Fruit fly (Drosophila melanogaster): ENCODE results near the gene P5CDh1.

P5CDh1 gene

DNA sequence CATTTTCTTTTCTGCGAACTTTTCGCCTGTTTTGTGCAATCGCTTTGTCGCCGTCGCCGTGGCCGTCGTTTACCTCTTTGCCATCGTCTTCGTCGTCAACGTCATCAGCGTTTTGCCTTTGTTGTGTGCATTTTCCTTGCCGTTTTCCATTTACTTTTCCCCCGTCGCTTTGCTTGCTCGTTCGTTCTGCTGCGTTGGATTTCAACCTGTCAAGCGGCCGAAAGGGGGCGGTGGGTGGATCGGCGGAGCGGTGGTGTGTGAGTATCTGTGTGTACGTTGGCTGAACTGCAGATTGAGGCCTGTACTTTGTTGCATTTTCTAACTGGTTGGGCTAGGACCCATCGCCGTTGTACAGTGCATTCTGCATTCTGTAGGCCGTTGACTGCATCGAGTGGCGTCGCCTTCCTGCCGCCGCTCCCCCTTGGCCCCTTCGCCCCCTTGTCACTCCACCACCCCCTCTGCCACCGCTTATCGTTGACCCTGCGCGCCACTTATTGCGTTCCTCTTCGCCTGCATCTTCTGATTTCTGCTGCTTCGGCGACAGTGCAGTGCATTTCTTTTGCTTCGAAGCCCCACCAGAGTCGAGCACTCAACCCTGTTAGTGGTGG is 42.0 kb upstream of the P5CDh1 start:
- no peak for TF ChIP-seq CG15710 (tag; optimal IDR thresholded peaks at IDR 0.05)
- peak; percentile 97 for TF ChIP-seq EcR (GFP tag; optimal IDR thresholded peaks at IDR 0.05)
- TF ChIP-seq CG13204 (GFP tag; optimal IDR thresholded peaks at IDR 0.05) = peak; percentile 95
- TF ChIP-seq gl (tag; optimal IDR thresholded peaks at IDR 0.05) = peak; percentile 28

DNA sequence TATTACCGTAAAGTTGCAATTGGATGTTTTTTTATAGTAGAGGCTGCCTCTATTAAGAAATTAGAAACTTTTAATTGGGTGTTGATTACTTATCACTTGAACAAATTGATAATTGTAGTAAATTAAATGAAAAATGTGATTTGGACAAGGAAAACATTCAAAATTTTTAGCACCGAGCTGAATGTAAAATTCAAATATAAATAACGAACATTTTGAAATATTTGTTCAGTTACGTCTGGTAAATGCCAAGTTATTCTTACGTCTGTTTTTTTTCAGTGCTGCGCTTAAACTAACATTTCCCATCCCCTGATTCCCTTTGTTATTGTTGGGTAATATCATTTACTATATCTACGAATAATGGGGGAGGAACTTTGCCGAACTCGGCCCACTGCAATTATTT is 40.9 kb upstream of the P5CDh1 start:
- TF ChIP-seq CG12605 (GFP tag; IDR thresholded peaks at IDR 0.05) = no peak
- no peak for TF ChIP-seq Pif1B (GFP tag; optimal IDR thresholded peaks at IDR 0.05)

DNA sequence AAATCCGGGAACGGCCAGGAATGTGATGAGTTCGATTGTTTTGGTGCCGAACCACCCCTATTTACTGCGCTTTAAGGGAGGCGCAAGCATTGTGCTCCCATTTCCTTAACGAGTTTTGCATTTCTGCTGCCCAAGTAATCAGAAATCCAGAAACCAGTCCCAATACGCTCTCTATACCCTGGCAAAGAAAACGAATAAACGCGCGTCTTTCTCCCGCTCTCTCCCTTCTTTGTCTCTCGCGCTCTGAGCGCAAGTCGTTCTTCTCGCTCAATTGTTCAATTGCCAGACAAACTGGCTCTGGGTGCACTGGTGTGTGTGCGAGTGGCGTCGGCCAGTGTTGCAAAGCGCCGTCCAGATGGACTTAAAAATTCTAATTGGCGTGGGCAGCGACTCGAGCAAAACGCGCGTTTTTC is 39.2 kb upstream of the P5CDh1 start:
- TF ChIP-seq Ets98B (GFP tag; IDR thresholded peaks at IDR 0.05) (peak; percentile 98), gl (tag; optimal IDR thresholded peaks at IDR 0.05) (peak; percentile 91), CG15710 (tag; optimal IDR thresholded peaks at IDR 0.05) (peak; percentile 96), CG34367 (tag; optimal IDR thresholded peaks at IDR 0.05) (peak; percentile 89), D1 (tag; optimal IDR thresholded peaks at IDR 0.05) (no peak), Snoo (tag; optimal IDR thresholded peaks at IDR 0.05) (peak; percentile 97), CG8159 (tag; optimal IDR thresholded peaks at IDR 0.05) (peak; percentile 92), CG17806 (tag; optimal IDR thresholded peaks at IDR 0.05) (peak; percentile 90), Pif1B (GFP tag; optimal IDR thresholded peaks at IDR 0.05) (peak; percentile 97), Pif1A (GFP tag; optimal IDR thresholded peaks at IDR 0.05) (peak; percentile 98), rn (GFP tag; IDR thresholded peaks at IDR 0.05) (peak; percentile 97), CG32121 (GFP tag; IDR thresholded peaks at IDR 0.05) (peak; percentile 99), CG8301 (tag; optimal IDR thresholded peaks at IDR 0.05) (peak; percentile 85), CG12605 (GFP tag; IDR thresholded peaks at IDR 0.05) (peak; percentile 93), EcR (GFP tag; optimal IDR thresholded peaks at IDR 0.05) (peak; percentile 68), fd96Ca (GFP tag; IDR thresholded peaks at IDR 0.05) (peak; percentile 99), CG10348 (GFP tag; IDR thresholded peaks at IDR 0.05) (peak; percentile 97), CG14655 (GFP tag; optimal IDR thresholded peaks at IDR 0.05) (peak; percentile 87), CG13204 (GFP tag; optimal IDR thresholded peaks at IDR 0.05) (peak; percentile 85), CG4496 (GFP tag; IDR thresholded peaks at IDR 0.05) (peak; percentile 99), CG9948 (tag; optimal IDR thresholded peaks at IDR 0.05) (peak; percentile 89)

DNA sequence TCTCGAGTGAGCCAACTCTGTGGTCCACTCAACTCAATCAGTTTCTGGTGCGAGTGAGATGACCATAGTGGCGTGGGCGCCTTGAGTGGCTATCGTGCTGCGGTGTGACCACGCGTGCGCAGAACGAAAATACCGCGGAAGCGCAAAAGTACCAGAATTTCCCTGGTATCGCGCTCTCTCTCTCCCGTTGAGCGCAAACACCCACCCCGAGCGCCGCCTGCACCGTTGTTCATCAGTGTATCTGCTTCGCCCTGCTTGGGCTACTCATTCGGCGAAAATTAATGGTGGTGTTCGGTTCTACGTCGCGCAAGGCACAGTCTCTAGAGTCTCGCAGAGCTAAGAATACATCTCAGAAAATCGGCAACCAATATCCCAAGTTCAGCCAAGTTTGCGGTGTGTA is 38.2 kb upstream of the P5CDh1 start:
- TF ChIP-seq CG9948 (tag; optimal IDR thresholded peaks at IDR 0.05) (no peak), CG12605 (GFP tag; IDR thresholded peaks at IDR 0.05) (peak; percentile 79), EcR (GFP tag; optimal IDR thresholded peaks at IDR 0.05) (peak; percentile 69), CG8159 (tag; optimal IDR thresholded peaks at IDR 0.05) (peak; percentile 39), fd96Ca (GFP tag; IDR thresholded peaks at IDR 0.05) (no peak; the same call in 2 of the 3 replicates), CG34367 (tag; optimal IDR thresholded peaks at IDR 0.05) (peak; percentile 38), CG17806 (tag; optimal IDR thresholded peaks at IDR 0.05) (peak; percentile 9), gl (tag; optimal IDR thresholded peaks at IDR 0.05) (no peak), rn (GFP tag; IDR thresholded peaks at IDR 0.05) (0 out of 2 replicates have a peak, but pooled peaks have one; percentile 21), Ets98B (GFP tag; IDR thresholded peaks at IDR 0.05) (peak; percentile 81), CG8301 (tag; optimal IDR thresholded peaks at IDR 0.05) (peak; percentile 7), CG32121 (GFP tag; IDR thresholded peaks at IDR 0.05) (peak; percentile 45), CG13204 (GFP tag; optimal IDR thresholded peaks at IDR 0.05) (peak; percentile 77), CG15710 (tag; optimal IDR thresholded peaks at IDR 0.05) (peak; percentile 19), Pif1A (GFP tag; optimal IDR thresholded peaks at IDR 0.05) (no peak), CG14655 (GFP tag; optimal IDR thresholded peaks at IDR 0.05) (peak; percentile 27), CG10348 (GFP tag; IDR thresholded peaks at IDR 0.05) (no peak), CG4496 (GFP tag; IDR thresholded peaks at IDR 0.05) (peak; percentile 79; the same call in 2 of the 3 replicates), Pif1B (GFP tag; optimal IDR thresholded peaks at IDR 0.05) (peak; percentile 23), D1 (tag; optimal IDR thresholded peaks at IDR 0.05) (no peak), Snoo (tag; optimal IDR thresholded peaks at IDR 0.05) (peak; percentile 52)

DNA sequence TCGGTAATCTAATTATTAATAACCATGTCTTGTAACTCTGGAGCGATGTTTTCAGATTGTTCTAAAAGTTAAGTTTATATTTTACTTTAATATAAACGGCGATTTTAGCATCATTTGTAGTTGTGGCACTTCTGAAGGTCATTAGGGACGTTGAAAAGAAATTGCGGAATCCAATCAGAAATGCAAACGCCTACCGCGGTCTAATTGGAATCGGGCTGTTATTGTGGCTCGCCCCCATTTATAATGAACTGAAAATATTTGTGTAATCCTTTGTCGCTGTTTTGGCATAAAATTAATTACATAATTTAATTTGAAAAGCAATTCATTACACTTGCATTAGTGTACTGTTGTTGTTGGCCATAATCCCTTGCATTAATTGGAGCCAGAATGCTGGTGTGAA is 37.1 kb upstream of the P5CDh1 start:
- no peak for TF ChIP-seq Pif1B (GFP tag; optimal IDR thresholded peaks at IDR 0.05)

DNA sequence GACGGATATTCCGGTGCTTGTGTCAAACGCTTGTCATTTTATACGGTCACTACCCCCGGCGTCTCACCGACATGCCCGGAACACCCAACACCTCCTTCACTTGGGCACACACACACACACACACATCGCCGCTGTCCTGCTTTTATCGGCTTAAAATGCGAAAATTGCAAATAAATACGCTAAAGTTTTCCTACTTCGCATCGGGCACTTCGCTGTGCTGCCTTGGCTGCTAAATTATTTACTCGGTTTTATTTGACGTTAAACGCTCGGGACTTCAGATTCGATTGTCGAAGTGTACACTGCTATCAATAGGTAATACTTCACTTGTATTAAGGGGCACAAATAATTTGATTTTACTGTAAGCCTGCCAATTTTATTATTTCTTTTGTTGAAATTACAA is 30.6 kb upstream of the P5CDh1 start:
- no peak for TF ChIP-seq EcR (GFP tag; optimal IDR thresholded peaks at IDR 0.05)
- TF ChIP-seq CG34367 (tag; optimal IDR thresholded peaks at IDR 0.05) = no peak
- TF ChIP-seq Ets98B (GFP tag; IDR thresholded peaks at IDR 0.05) = no peak
- no peak for TF ChIP-seq CG4496 (GFP tag; IDR thresholded peaks at IDR 0.05)
- no peak for TF ChIP-seq CG9948 (tag; optimal IDR thresholded peaks at IDR 0.05)
- TF ChIP-seq CG10348 (GFP tag; IDR thresholded peaks at IDR 0.05) = no peak
- TF ChIP-seq CG12605 (GFP tag; IDR thresholded peaks at IDR 0.05) = no peak
- TF ChIP-seq CG13204 (GFP tag; optimal IDR thresholded peaks at IDR 0.05) = no peak
- TF ChIP-seq D1 (tag; optimal IDR thresholded peaks at IDR 0.05) = no peak
- no peak for TF ChIP-seq Pif1B (GFP tag; optimal IDR thresholded peaks at IDR 0.05)
- TF ChIP-seq Pif1A (GFP tag; optimal IDR thresholded peaks at IDR 0.05) = no peak

All from whole organism, pupa.